Worm (Caenorhabditis elegans): ENCODE results near the gene srw-90.

srw-90 gene

ce11 chrV:1749053-1749452, 47.2 kb downstream of the srw-90 start, which contains the start of gene ZK697.8:
TSS of gene ZK697.8 (minus strand) at chrV:1749153.
- TF ChIP-seq ztf-11 (tag; optimal IDR thresholded peaks at IDR 0.05) = no peak
- TF ChIP-seq nhr-21 (tag; optimal IDR thresholded peaks at IDR 0.05) = no peak
- TF ChIP-seq blmp-1 (tag; optimal IDR thresholded peaks at IDR 0.05; ENCODE audit: insufficient read depth) = no peak
- TF ChIP-seq nhr-237 (tag; optimal IDR thresholded peaks at IDR 0.05) = no peak
- no peak for TF ChIP-seq C34F6.9 (tag; optimal IDR thresholded peaks at IDR 0.05)
- TF ChIP-seq nhr-25 (tag; optimal IDR thresholded peaks at IDR 0.05) = no peak
- TF ChIP-seq alr-1 (tag; optimal IDR thresholded peaks at IDR 0.05) = no peak
- no peak for TF ChIP-seq zag-1 (tag; optimal IDR thresholded peaks at IDR 0.05)
- TF ChIP-seq nhr-129 (tag; optimal IDR thresholded peaks at IDR 0.05) = no peak
- no peak for TF ChIP-seq mbf-1 (tag; optimal IDR thresholded peaks at IDR 0.05)
- no peak for TF ChIP-seq ceh-16 (tag; optimal IDR thresholded peaks at IDR 0.05)
- TF ChIP-seq elt-1 (tag; optimal IDR thresholded peaks at IDR 0.05) = no peak
- TF ChIP-seq nhr-11 (tag; optimal IDR thresholded peaks at IDR 0.05) = no peak
- no peak for TF ChIP-seq skn-1 (tag; optimal IDR thresholded peaks at IDR 0.05)
- TF ChIP-seq sma-9 (GFP tag; optimal IDR thresholded peaks at IDR 0.05) = no peak
- no peak for TF ChIP-seq sma-9 (tag; optimal IDR thresholded peaks at IDR 0.05)

- TF ChIP-seq crh-2 (tag; optimal IDR thresholded peaks at IDR 0.05) (no peak), ceh-82 (tag; optimal IDR thresholded peaks at IDR 0.05) (no peak), nhr-23 (tag; optimal IDR thresholded peaks at IDR 0.05) (no peak), mbf-1 (tag; optimal IDR thresholded peaks at IDR 0.05) (no peak), snpc-4 (tag; optimal IDR thresholded peaks at IDR 0.05) (no peak)
These were observed 49.6 kb downstream of the srw-90 start, which contains the start of gene srh-199 for ce11 chrV:1751449-1751848. TSS of gene srh-199 (minus strand) at chrV:1751549.

- no peak for TF ChIP-seq C34F6.9 (tag; optimal IDR thresholded peaks at IDR 0.05)
- no peak for TF ChIP-seq ceh-16 (tag; optimal IDR thresholded peaks at IDR 0.05)
- TF ChIP-seq blmp-1 (tag; optimal IDR thresholded peaks at IDR 0.05; ENCODE audit: insufficient read depth) = no peak
- no peak for TF ChIP-seq ceh-82 (tag; optimal IDR thresholded peaks at IDR 0.05)
- TF ChIP-seq nhr-12 (tag; optimal IDR thresholded peaks at IDR 0.05) = no peak
- TF ChIP-seq mbf-1 (tag; optimal IDR thresholded peaks at IDR 0.05) = no peak
- no peak for TF ChIP-seq egl-27 (tag; optimal IDR thresholded peaks at IDR 0.05)
- no peak for TF ChIP-seq unc-62 (GFP tag; optimal IDR thresholded peaks at IDR 0.05)
- no peak for TF ChIP-seq nhr-25 (tag; optimal IDR thresholded peaks at IDR 0.05)
- TF ChIP-seq aly-2 (tag; optimal IDR thresholded peaks at IDR 0.05) = no peak
- TF ChIP-seq sem-4 (tag; optimal IDR thresholded peaks at IDR 0.05) = no peak
- no peak for TF ChIP-seq nhr-6 (tag; optimal IDR thresholded peaks at IDR 0.05)
- TF ChIP-seq R02D3.7 (tag; optimal IDR thresholded peaks at IDR 0.05) = no peak
- TF ChIP-seq crh-2 (tag; optimal IDR thresholded peaks at IDR 0.05) = no peak
- no peak for TF ChIP-seq ztf-11 (tag; optimal IDR thresholded peaks at IDR 0.05)
- TF ChIP-seq Y55F3AM.14 (GFP tag; optimal IDR thresholded peaks at IDR 0.05) = no peak
- TF ChIP-seq elt-1 (tag; optimal IDR thresholded peaks at IDR 0.05) = no peak
- TF ChIP-seq ztf-1 (GFP tag; conservative IDR thresholded peaks at IDR 0.05) = no peak
- no peak for TF ChIP-seq peb-1 (tag; optimal IDR thresholded peaks at IDR 0.05)
- TF ChIP-seq ZK546.5 (tag; optimal IDR thresholded peaks at IDR 0.05) = no peak
These were observed 50.6 kb downstream of the srw-90 start, which contains the start of gene ZK697.1 for ce11 chrV:1752496-1752895. TSS of gene ZK697.1 (plus strand) at chrV:1752796.
